Worm (Caenorhabditis elegans): ENCODE data around the gene pink-1.

Gene pink-1

DNA sequence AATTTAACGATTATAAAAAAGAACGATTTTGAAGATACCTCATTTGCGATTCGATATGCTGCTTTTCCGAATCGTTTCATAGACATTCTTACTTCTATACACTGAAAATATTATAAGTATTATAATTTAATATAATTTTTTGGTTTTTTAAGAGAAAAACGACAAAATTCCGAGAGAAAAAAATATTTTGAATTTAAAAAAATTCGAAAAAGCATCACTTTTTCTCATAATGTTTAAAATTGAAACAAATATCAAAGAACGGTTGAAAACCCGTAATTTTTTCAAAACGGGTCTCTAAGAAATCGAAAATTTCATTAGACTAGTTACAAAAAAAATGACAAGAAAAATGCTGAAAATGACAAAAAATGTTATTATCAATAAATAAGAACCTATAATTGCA lies at the start of gene pink-1:
Gene pink-1 (minus strand): TSS at position 101 of the 400 bp plus-strand sequence.
- TF ChIP-seq unc-3 (GFP tag; conservative IDR thresholded peaks at IDR 0.05) = no peak
- TF ChIP-seq unc-3 (tag; optimal IDR thresholded peaks at IDR 0.05) = no peak
- TF ChIP-seq odd-2 (tag; optimal IDR thresholded peaks at IDR 0.05) = no peak
- no peak for TF ChIP-seq hlh-6 (tag; optimal IDR thresholded peaks at IDR 0.05)
- TF ChIP-seq K09A11.1 (tag; optimal IDR thresholded peaks at IDR 0.05; ENCODE audit: insufficient read depth) = no peak
- no peak for TF ChIP-seq Y22D7AL.16 (tag; optimal IDR thresholded peaks at IDR 0.05)
- TF ChIP-seq T23F11.4 (GFP tag; optimal IDR thresholded peaks at IDR 0.05) = no peak
- no peak for TF ChIP-seq lin-11 (tag; optimal IDR thresholded peaks at IDR 0.05)
- no peak for TF ChIP-seq ttx-3 (tag; optimal IDR thresholded peaks at IDR 0.05)
- TF ChIP-seq unc-86 (tag; optimal IDR thresholded peaks at IDR 0.05) = no peak
- no peak for TF ChIP-seq ceh-6 (GFP tag; optimal IDR thresholded peaks at IDR 0.05)
- no peak for TF ChIP-seq gmeb-2 (tag; optimal IDR thresholded peaks at IDR 0.05)
- TF ChIP-seq elt-2 (tag; optimal IDR thresholded peaks at IDR 0.05) = no peak
- TF ChIP-seq dmd-4 (tag; optimal IDR thresholded peaks at IDR 0.05; ENCODE audit: borderline replicate concordance) = no peak
- no peak for TF ChIP-seq fkh-10 (GFP tag; optimal IDR thresholded peaks at IDR 0.05)
- no peak for TF ChIP-seq tbx-2 (tag; optimal IDR thresholded peaks at IDR 0.05)
- TF ChIP-seq pat-9 (tag; optimal IDR thresholded peaks at IDR 0.05) = no peak
- TF ChIP-seq syd-9 (tag; optimal IDR thresholded peaks at IDR 0.05) = no peak
- no peak for TF ChIP-seq zip-5 (tag; optimal IDR thresholded peaks at IDR 0.05)
- TF ChIP-seq pros-1 (tag; optimal IDR thresholded peaks at IDR 0.05) = no peak
- no peak for TF ChIP-seq madf-2 (tag; optimal IDR thresholded peaks at IDR 0.05)

DNA sequence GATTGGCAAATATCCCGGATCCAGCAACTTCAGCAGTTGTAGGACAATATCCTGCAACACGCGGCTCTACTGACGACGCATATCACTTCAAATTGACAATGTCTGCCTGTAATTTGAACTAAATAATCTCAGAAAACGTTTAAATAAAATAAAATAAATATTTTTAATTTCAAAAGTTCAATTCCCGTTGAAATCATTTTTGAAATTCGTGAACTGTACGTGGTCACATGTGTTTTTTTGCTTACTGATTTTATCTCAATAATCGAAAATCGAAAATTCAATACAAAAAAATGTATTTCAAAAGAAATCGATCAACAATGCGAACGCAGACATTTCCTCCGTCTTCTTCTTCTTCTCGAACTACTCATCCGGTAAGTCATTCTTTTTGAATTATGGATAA lies 42.1 kb upstream of the pink-1 start, which contains the start of gene F07F6.1:
Gene F07F6.1 (plus strand): TSS at position 301 of the 400 bp plus-strand sequence.
- TF ChIP-seq dve-1 (tag; optimal IDR thresholded peaks at IDR 0.05) = no peak
- TF ChIP-seq ref-2 (tag; optimal IDR thresholded peaks at IDR 0.05) = no peak
- TF ChIP-seq pha-2 (tag; optimal IDR thresholded peaks at IDR 0.05) = no peak
- TF ChIP-seq pag-3 (tag; optimal IDR thresholded peaks at IDR 0.05; ENCODE audit: borderline replicate concordance) = no peak
- no peak for TF ChIP-seq K02D7.2 (tag; optimal IDR thresholded peaks at IDR 0.05)
- no peak for TF ChIP-seq ceh-19 (GFP tag; optimal IDR thresholded peaks at IDR 0.05)
- TF ChIP-seq sox-4 (tag; optimal IDR thresholded peaks at IDR 0.05) = no peak
- TF ChIP-seq unc-86 (tag; optimal IDR thresholded peaks at IDR 0.05) = no peak
- no peak for TF ChIP-seq unc-42 (tag; optimal IDR thresholded peaks at IDR 0.05)

DNA sequence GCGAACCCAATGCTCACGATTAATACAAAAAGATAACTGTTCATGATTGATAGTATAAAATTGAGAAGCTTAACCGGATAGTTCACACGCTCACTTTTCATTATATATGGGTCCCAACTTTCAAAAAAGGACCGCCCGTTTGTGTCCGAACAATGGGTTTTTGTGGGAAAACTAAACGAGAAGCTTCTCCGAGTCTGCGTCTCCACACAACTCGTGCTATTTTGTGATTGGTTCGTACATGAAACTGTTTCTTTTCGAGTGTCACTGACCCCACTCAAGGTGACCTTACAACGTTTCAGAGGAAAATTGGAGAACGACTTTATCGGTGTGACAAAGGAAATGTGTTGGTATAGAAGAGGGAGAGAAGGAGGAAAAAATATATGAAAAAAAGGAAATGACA lies 41.3 kb upstream of the pink-1 start, which contains the start of gene dct-5:
Gene dct-5 (minus strand): TSS at position 101 of the 400 bp plus-strand sequence.
- TF ChIP-seq eyg-1 (tag; optimal IDR thresholded peaks at IDR 0.05) (no peak), ahr-1 (tag; optimal IDR thresholded peaks at IDR 0.05) (no peak), pha-2 (tag; optimal IDR thresholded peaks at IDR 0.05) (no peak), T23F11.4 (GFP tag; optimal IDR thresholded peaks at IDR 0.05) (no peak), tbx-2 (tag; optimal IDR thresholded peaks at IDR 0.05) (no peak), hlh-15 (tag; optimal IDR thresholded peaks at IDR 0.05) (no peak), ama-1 (optimal IDR thresholded peaks at IDR 0.05) (no peak), tbx-7 (tag; optimal IDR thresholded peaks at IDR 0.05) (no peak), hlh-30 (tag; optimal IDR thresholded peaks at IDR 0.05; ENCODE audit: insufficient read depth) (no peak), dmd-4 (tag; optimal IDR thresholded peaks at IDR 0.05; ENCODE audit: borderline replicate concordance) (no peak), sox-2 (GFP tag; IDR thresholded peaks at IDR 0.05) (no peak), Y22D7AL.16 (tag; optimal IDR thresholded peaks at IDR 0.05) (no peak), elt-2 (tag; optimal IDR thresholded peaks at IDR 0.05) (no peak), nfya-1 (tag; optimal IDR thresholded peaks at IDR 0.05) (no peak)

DNA sequence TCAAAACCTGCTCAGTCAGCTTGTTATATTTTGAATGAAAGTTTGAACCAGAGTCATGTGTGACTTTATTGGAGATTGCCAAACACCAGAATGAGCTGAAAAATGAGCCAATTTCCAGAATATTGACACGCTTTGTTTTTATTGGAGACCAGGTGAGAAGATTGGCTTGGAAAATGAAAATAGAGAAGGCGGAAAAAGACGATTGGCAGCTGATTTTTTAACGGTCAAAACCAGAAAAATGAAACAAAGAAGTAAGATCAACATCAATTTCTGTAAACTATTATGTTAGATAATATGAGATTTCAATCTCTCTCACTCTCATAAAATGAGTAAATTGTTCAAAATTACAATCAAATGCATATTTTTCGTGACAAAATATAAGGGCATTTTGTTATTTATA lies 37.6 kb upstream of the pink-1 start, which contains the start of gene srx-114:
Gene srx-114 (minus strand): TSS at position 101 of the 400 bp plus-strand sequence.
- TF ChIP-seq sox-4 (tag; optimal IDR thresholded peaks at IDR 0.05) (no peak), pax-1 (tag; optimal IDR thresholded peaks at IDR 0.05) (no peak), ama-1 (optimal IDR thresholded peaks at IDR 0.05) (no peak), K09A11.1 (tag; optimal IDR thresholded peaks at IDR 0.05; ENCODE audit: insufficient read depth) (no peak), sox-2 (GFP tag; IDR thresholded peaks at IDR 0.05) (no peak), hlh-30 (tag; optimal IDR thresholded peaks at IDR 0.05; ENCODE audit: insufficient read depth) (no peak), F13H6.1 (tag; optimal IDR thresholded peaks at IDR 0.05) (no peak), odd-2 (tag; optimal IDR thresholded peaks at IDR 0.05) (no peak), C38D4.7 (GFP tag; optimal IDR thresholded peaks at IDR 0.05) (no peak), pqm-1 (tag; optimal IDR thresholded peaks at IDR 0.05) (no peak), ceh-31 (tag; optimal IDR thresholded peaks at IDR 0.05) (no peak), pha-2 (tag; optimal IDR thresholded peaks at IDR 0.05) (no peak)
